Worm (Caenorhabditis elegans) whole organism, L4/young adult: ENCODE results near the gene C44B12.9.

ENCODE experiments used
- W03F9.2 ChIP-seq: fragments of 150-350 bp; optimal IDR thresholded peaks from 2 replicates; lab custom pipeline; 2014; ENCODE audit warnings: missing biosample characterization, missing genetic modification characterization
- dao-5 ChIP-seq: sonication (generic microtip); optimal IDR thresholded peaks from 2 replicates; lab custom pipeline; 2016; ENCODE audit warnings: missing genotype, missing genetic modification characterization, moderate library complexity, missing compliant biosample characterization
- him-1 ChIP-seq: sonication (generic microtip); optimal IDR thresholded peaks from 2 replicates; lab custom pipeline; 2016; ENCODE audit warnings: missing genotype, missing genetic modification reagents, missing genetic modification characterization, missing compliant biosample characterization

ce11 chrIV:1063058-1063457, 41.4 kb downstream of the C44B12.9 start:
- no peak for TF ChIP-seq him-1
- TF ChIP-seq dao-5 (tag; lab: Kevin White, UChicago) = no peak
- no peak for TF ChIP-seq W03F9.2 (tag; lab: Kevin White, UChicago)
